Worm (Caenorhabditis elegans): ENCODE data around the gene rbc-2.

ce11 chrIII:2506463-2506862 lies 22.0 kb downstream of the rbc-2 start:
- TF ChIP-seq dao-5 (tag; optimal IDR thresholded peaks at IDR 0.05): no peak
- TF ChIP-seq him-1 (tag; optimal IDR thresholded peaks at IDR 0.05): no peak

Measured in whole organism, L4/young adult.